Fruit fly (Drosophila melanogaster) whole organism, pupa: ENCODE results near the gene CG13070.
A peak's percentile ranks its signal among the peaks of the same experiment; 100 is the strongest.

Experiments used
- CG12605 ChIP-seq: fragments of 200-800 bp; sonication (Bioruptor generic); IDR thresholded peaks from 2 replicates; pipeline ENCODE4 v1.3.6; 2022; ENCODE audit warnings: missing biosample characterization, missing genetic modification characterization
- CG14655 ChIP-seq: fragments of 200-800 bp; sonication (Bioruptor generic); optimal IDR thresholded peaks from 3 replicates; lab custom pipeline; 2017; ENCODE audit warnings: mild to moderate bottlenecking, missing biosample characterization, missing genetic modification reagents, missing genetic modification characterization

- TF ChIP-seq CG12605 (no peak), CG14655 (GFP tag; lab: Kevin White, UChicago) (peak; percentile 52)
Measured at dm6 chr3L:16289067-16289466, 25.9 kb downstream of the CG13070 start.
